Fruit fly (Drosophila melanogaster) whole organism, embryonic: ENCODE results near the gene CG33307.
A peak's percentile ranks its signal among the peaks of the same experiment; 100 is the strongest.

Experiments used
- Asciz ChIP-seq: fragments of 200-800 bp; sonication (Bioruptor generic); optimal IDR thresholded peaks from 2 replicates; lab custom pipeline; 2017; ENCODE audit warnings: missing biosample characterization, mild to moderate bottlenecking, missing genetic modification characterization, missing genetic modification reagents
- Atf-2 ChIP-seq: fragments of 200-800 bp; sonication (Bioruptor generic); optimal IDR thresholded peaks from 2 replicates; lab custom pipeline; 2016; ENCODE audit warnings: missing biosample characterization, missing genetic modification characterization
- BtbVII ChIP-seq: fragments of 200-800 bp; sonication (Bioruptor generic); optimal IDR thresholded peaks from 3 replicates; lab custom pipeline; 2017; ENCODE audit warnings: missing biosample characterization, mild to moderate bottlenecking, missing genetic modification characterization
- CG10209 ChIP-seq: fragments of 200-800 bp; sonication (Bioruptor generic); optimal IDR thresholded peaks from 3 replicates; lab custom pipeline; 2017; ENCODE audit warnings: missing biosample characterization, mild to moderate bottlenecking, missing genetic modification characterization, missing genetic modification reagents
- CG1233 ChIP-seq: fragments of 200-800 bp; sonication (Bioruptor generic); optimal IDR thresholded peaks from 4 replicates; lab custom pipeline; 2018; ENCODE audit warnings: missing biosample characterization, mild to moderate bottlenecking, missing genetic modification characterization
- CG12659 ChIP-seq: fragments of 200-800 bp; sonication (Bioruptor generic); optimal IDR thresholded peaks from 3 replicates; lab custom pipeline; 2017; ENCODE audit warnings: mild to moderate bottlenecking, missing biosample characterization, missing genetic modification reagents, missing genetic modification characterization
- CG12769 ChIP-seq: fragments of 200-800 bp; sonication (Bioruptor generic); optimal IDR thresholded peaks from 2 replicates; lab custom pipeline; 2019; ENCODE audit warnings: missing biosample characterization, mild to moderate bottlenecking, missing genetic modification characterization, moderate library complexity
- CG13296 ChIP-seq: fragments of 200-800 bp; sonication (Bioruptor generic); optimal IDR thresholded peaks from 3 replicates; lab custom pipeline; 2018; ENCODE audit warnings: missing biosample characterization, mild to moderate bottlenecking, missing genetic modification characterization
- CG13624 ChIP-seq: fragments of 200-800 bp; sonication (Bioruptor generic); optimal IDR thresholded peaks from 2 replicates; lab custom pipeline; 2016; ENCODE audit warnings: missing biosample characterization, missing genetic modification characterization
- CG13894 ChIP-seq: fragments of 200-800 bp; sonication (Bioruptor generic); optimal IDR thresholded peaks from 3 replicates; lab custom pipeline; 2018; ENCODE audit warnings: missing biosample characterization, mild to moderate bottlenecking, missing genetic modification characterization, moderate library complexity
- CG14965 ChIP-seq: fragments of 200-800 bp; sonication (Bioruptor generic); optimal IDR thresholded peaks from 2 replicates; lab custom pipeline; 2016; ENCODE audit warnings: missing biosample characterization, missing genetic modification characterization, borderline replicate concordance
- CG16779 ChIP-seq: fragments of 200-800 bp; sonication (Bioruptor generic); IDR thresholded peaks from 2 replicates; pipeline ENCODE4 v1.3.6; 2022; ENCODE audit warnings: missing biosample characterization, missing genetic modification characterization
- CG18476 ChIP-seq: fragments of 200-800 bp; sonication (Bioruptor generic); optimal IDR thresholded peaks from 2 replicates; lab custom pipeline; 2016; ENCODE audit warnings: missing biosample characterization, mild to moderate bottlenecking, missing genetic modification characterization
- CG2199 ChIP-seq: fragments of 200-800 bp; sonication (Bioruptor generic); IDR thresholded peaks from 3 replicates; pipeline ENCODE4 v1.3.6; 2022; ENCODE audit warnings: missing biosample characterization, missing genetic modification characterization
- CG2678 ChIP-seq: fragments of 200-800 bp; sonication (Bioruptor generic); optimal IDR thresholded peaks from 3 replicates; lab custom pipeline; 2019; ENCODE audit warnings: missing biosample characterization, mild to moderate bottlenecking, missing genetic modification characterization, moderate library complexity
- CG3163 ChIP-seq: fragments of 200-800 bp; sonication (Bioruptor generic); optimal IDR thresholded peaks from 3 replicates; lab custom pipeline; 2016; ENCODE audit warnings: missing biosample characterization, missing genetic modification characterization
- CG3281 ChIP-seq: fragments of 200-800 bp; sonication (Bioruptor generic); optimal IDR thresholded peaks from 3 replicates; lab custom pipeline; 2017; ENCODE audit warnings: missing biosample characterization, mild to moderate bottlenecking, missing genetic modification characterization
- CG3995 ChIP-seq: fragments of 200-800 bp; sonication (Bioruptor generic); optimal IDR thresholded peaks from 3 replicates; lab custom pipeline; 2016; ENCODE audit warnings: missing biosample characterization, missing genetic modification characterization
- CG5953 ChIP-seq: fragments of 200-800 bp; sonication (Bioruptor generic); IDR thresholded peaks from 2 replicates; pipeline ENCODE4 v1.3.6; 2022; ENCODE audit warnings: missing biosample characterization, missing genetic modification characterization
- CG7372 ChIP-seq: fragments of 200-800 bp; sonication (Bioruptor generic); IDR thresholded peaks from 2 replicates; pipeline ENCODE4 v1.3.6; 2022; ENCODE audit warnings: missing biosample characterization, missing genetic modification characterization
- CoRest ChIP-seq: fragments of 200-800 bp; sonication (Bioruptor generic); optimal IDR thresholded peaks from 3 replicates; lab custom pipeline; 2018; ENCODE audit warnings: missing biosample characterization, mild to moderate bottlenecking, missing genetic modification characterization, moderate library complexity
- D ChIP-seq, 2 experiments: fragments of 200-800 bp in 1 of 2; fragments of >200 bp in 1 of 2; sonication (Bioruptor generic) in 1 of 2; optimal IDR thresholded peaks; 2 replicates in 1 of 2; 3 replicates in 1 of 2; lab custom pipeline; 2017; ENCODE audit warnings: mild to moderate bottlenecking in 1 of 2, missing biosample characterization in 1 of 2, missing genetic modification characterization in 1 of 2, missing genetic modification reagents in 1 of 2
- Dek ChIP-seq: fragments of 200-800 bp; sonication (Bioruptor generic); optimal IDR thresholded peaks from 3 replicates; lab custom pipeline; 2019; ENCODE audit warnings: missing biosample characterization, mild to moderate bottlenecking, missing genetic modification characterization, moderate library complexity
- Dip2 ChIP-seq: fragments of 200-800 bp; sonication (Bioruptor generic); IDR thresholded peaks from 2 replicates; pipeline ENCODE4 v1.3.6; 2022; ENCODE audit warnings: missing biosample characterization, missing genetic modification characterization
- Ets65A ChIP-seq: fragments of 200-800 bp; sonication (Bioruptor generic); peaks from one replicate; lab custom pipeline; 2016; ENCODE audit warnings: missing biosample characterization, missing genetic modification characterization
- H15 ChIP-seq: fragments of 200-800 bp; sonication (Bioruptor generic); IDR thresholded peaks from 3 replicates; pipeline ENCODE4 v1.3.6; 2022; ENCODE audit warnings: missing biosample characterization, missing genetic modification characterization
- Hand ChIP-seq: fragments of 200-800 bp; sonication (Bioruptor generic); optimal IDR thresholded peaks from 2 replicates; lab custom pipeline; 2017; ENCODE audit warnings: mild to moderate bottlenecking, missing biosample characterization, missing genetic modification reagents, missing genetic modification characterization
- Hr51 ChIP-seq, 2 experiments: fragments of 200-800 bp; sonication (Bioruptor generic); optimal IDR thresholded peaks; 2 replicates in 1 of 2; 3 replicates in 1 of 2; lab custom pipeline; 2016 to 2018; ENCODE audit warnings: missing biosample characterization in 2 of 2, missing genetic modification characterization in 2 of 2, mild to moderate bottlenecking in 1 of 2, moderate library complexity in 1 of 2
- Med ChIP-seq: fragments of 200-800 bp; sonication (Bioruptor generic); peaks from one replicate; lab custom pipeline; 2016; ENCODE audit warnings: missing biosample characterization, missing genetic modification characterization, mild to moderate bottlenecking, inconsistent platforms, moderate library complexity
- Meics ChIP-seq: fragments of 200-800 bp; sonication (Bioruptor generic); optimal IDR thresholded peaks from 2 replicates; lab custom pipeline; 2017; ENCODE audit warnings: missing biosample characterization, mild to moderate bottlenecking, missing genetic modification characterization
- NC2α ChIP-seq: fragments of 200-800 bp; sonication (Bioruptor generic); optimal IDR thresholded peaks from 2 replicates; lab custom pipeline; 2016; ENCODE audit warnings: missing biosample characterization, missing genetic modification characterization
- Pdp1 ChIP-seq, 2 experiments: fragments of 200-800 bp; sonication (Bioruptor generic); optimal IDR thresholded peaks; 3 replicates each; lab custom pipeline; 2016; ENCODE audit warnings: missing biosample characterization in 2 of 2, missing genetic modification characterization in 2 of 2, mild to moderate bottlenecking in 1 of 2, moderate library complexity in 1 of 2
- caup ChIP-seq: fragments of 200-800 bp; sonication (Bioruptor generic); optimal IDR thresholded peaks from 3 replicates; lab custom pipeline; 2017; ENCODE audit warnings: missing biosample characterization, mild to moderate bottlenecking, missing genetic modification characterization, moderate library complexity; ENCODE audit not compliant: severe bottlenecking
- chinmo ChIP-seq: fragments of 200-800 bp; sonication (Bioruptor generic); IDR thresholded peaks from 4 replicates; pipeline ENCODE4 v1.3.6; 2022; ENCODE audit warnings: missing biosample characterization, missing genetic modification characterization; ENCODE audit not compliant: partially characterized antibody
- dan ChIP-seq: fragments of 200-800 bp; sonication (Bioruptor generic); IDR thresholded peaks from 2 replicates; pipeline ENCODE4 v1.3.6; 2022; ENCODE audit warnings: missing biosample characterization, missing genetic modification characterization
- ewg ChIP-seq: fragments of 200-800 bp; sonication (Bioruptor generic); optimal IDR thresholded peaks from 3 replicates; lab custom pipeline; 2017; ENCODE audit warnings: mild to moderate bottlenecking, missing biosample characterization, missing genetic modification reagents, missing genetic modification characterization
- fd96Cb ChIP-seq: fragments of 200-800 bp; sonication (Bioruptor generic); optimal IDR thresholded peaks from 2 replicates; lab custom pipeline; 2018; ENCODE audit warnings: missing biosample characterization, mild to moderate bottlenecking, missing genetic modification characterization, moderate library complexity
- ken ChIP-seq: fragments of 200-800 bp; sonication (Bioruptor generic); IDR thresholded peaks from 3 replicates; pipeline ENCODE4 v1.3.6; 2022; ENCODE audit warnings: missing biosample characterization, missing genetic modification characterization
- mirr ChIP-seq: fragments of 200-800 bp; sonication (Bioruptor generic); optimal IDR thresholded peaks from 3 replicates; lab custom pipeline; 2018; ENCODE audit warnings: missing biosample characterization, mild to moderate bottlenecking, missing genetic modification characterization
- pros ChIP-seq: fragments of 200-800 bp; sonication (Bioruptor generic); optimal IDR thresholded peaks from 3 replicates; lab custom pipeline; 2019; ENCODE audit warnings: missing biosample characterization, mild to moderate bottlenecking, missing genetic modification characterization, moderate library complexity
- sd ChIP-seq: fragments of 200-800 bp; sonication (Bioruptor generic); optimal IDR thresholded peaks from 3 replicates; lab custom pipeline; 2018; ENCODE audit warnings: missing biosample characterization, mild to moderate bottlenecking, missing genetic modification characterization, moderate library complexity
- sens ChIP-seq: fragments of 200-800 bp; sonication (Bioruptor generic); peaks from one replicate; lab custom pipeline; 2016; ENCODE audit warnings: missing biosample characterization, missing genetic modification characterization
- slp2 ChIP-seq: fragments of 200-800 bp; sonication (Bioruptor generic); optimal IDR thresholded peaks from 2 replicates; lab custom pipeline; 2016; ENCODE audit warnings: missing biosample characterization, missing genetic modification characterization
- sob ChIP-seq: fragments of 200-800 bp; sonication (Bioruptor generic); IDR thresholded peaks from 2 replicates; pipeline ENCODE4 v1.3.6; 2022; ENCODE audit warnings: missing biosample characterization, missing genetic modification characterization
- tgo ChIP-seq: fragments of 200-800 bp; sonication (Bioruptor generic); IDR thresholded peaks from 3 replicates; pipeline ENCODE4 v1.3.6; 2022; ENCODE audit warnings: missing biosample characterization, missing genetic modification characterization
- wor ChIP-seq: fragments of 200-800 bp; sonication (Bioruptor generic); IDR thresholded peaks from 2 replicates; pipeline ENCODE4 v1.3.6; 2022; ENCODE audit warnings: missing biosample characterization, missing genetic modification characterization

CG33307 gene

DNA sequence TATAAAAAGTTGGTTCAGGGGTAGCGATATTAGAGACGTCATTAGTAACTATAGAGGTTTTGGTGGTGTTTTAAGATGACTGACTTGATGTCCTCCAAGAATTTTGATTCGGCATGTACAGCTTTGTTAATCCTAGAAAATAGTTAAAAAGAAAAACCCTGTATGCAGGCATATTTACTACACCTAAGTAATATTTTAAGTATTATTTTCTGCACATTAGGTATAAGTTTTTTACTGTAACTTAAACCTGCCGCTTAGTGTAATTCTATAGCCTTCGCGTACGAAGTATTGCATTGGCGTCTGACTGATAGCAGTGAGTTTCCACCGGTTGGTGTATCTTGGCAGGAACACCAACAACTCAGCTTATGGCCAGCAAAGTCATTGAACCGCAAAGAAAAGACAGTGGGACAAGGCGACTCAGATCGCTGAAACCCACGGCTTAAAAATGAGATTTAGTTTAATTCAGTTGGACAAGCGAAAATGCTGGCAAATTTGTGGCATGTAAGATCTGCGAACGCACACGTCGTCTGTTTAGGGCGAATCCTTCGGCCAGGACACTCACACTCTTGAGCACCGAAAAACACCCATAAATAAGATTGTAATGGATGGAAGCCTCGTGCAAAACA is 43.5 kb upstream of the CG33307 start:
- TF ChIP-seq sens (GFP tag; lab: Kevin White, UChicago) (peak; percentile 26), Ets65A (GFP tag; lab: Kevin White, UChicago) (peak; percentile 78), Med (GFP tag; lab: Kevin White, UChicago) (peak; percentile 33), pros (GFP tag; lab: Kevin White, UChicago) (no peak), dan (GFP tag; lab: Robert Waterston, UW) (no peak)

DNA sequence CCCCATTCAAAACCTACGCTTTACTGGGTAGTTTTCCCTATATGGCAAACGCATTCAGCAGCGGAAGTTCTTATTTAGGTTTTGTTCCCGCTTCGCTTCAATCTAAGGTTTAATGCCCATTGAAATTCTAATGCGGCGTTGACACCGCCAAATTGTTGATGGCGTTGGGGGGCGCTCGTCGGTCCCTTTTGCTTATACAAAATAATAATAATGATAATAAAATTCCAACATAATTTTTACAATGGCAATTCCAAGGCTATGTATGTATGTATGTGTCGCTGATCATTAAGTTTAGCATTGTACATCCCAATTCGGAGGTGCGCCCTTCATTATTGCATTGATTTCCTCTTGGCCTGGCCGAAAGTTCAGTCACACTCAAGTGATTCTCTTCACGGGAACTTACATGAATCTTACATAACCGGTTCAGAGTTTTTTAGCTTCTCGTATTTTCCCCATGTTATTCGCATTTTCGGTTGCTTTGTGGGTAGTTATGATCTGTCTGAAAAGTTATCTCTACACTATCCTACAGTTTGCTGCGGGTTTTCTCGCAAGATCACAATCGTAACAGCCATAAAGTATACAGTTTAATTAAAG is 42.8 kb upstream of the CG33307 start:
- TF ChIP-seq mirr (no peak), sd (tag; lab: Kevin White, UChicago) (peak; percentile 61), H15 (no peak), CG13894 (tag; lab: Kevin White, UChicago) (peak; percentile 70), CG2678 (tag; lab: Kevin White, UChicago) (peak; percentile 19), Dip2 (GFP tag; lab: Robert Waterston, UW) (no peak), CG18476 (no peak), Meics (GFP tag; lab: Kevin White, UChicago) (no peak), Hr51 (GFP tag; optimal IDR thresholded peaks at IDR 0.05; lab: Kevin White, UChicago) (no peak), Pdp1 (GFP tag; optimal IDR thresholded peaks at IDR 0.05; lab: Kevin White, UChicago) (peak in 1 of 2 experiments; percentile 56), Atf-2 (GFP tag; lab: Kevin White, UChicago) (no peak), NC2α (GFP tag; lab: Kevin White, UChicago) (no peak), ken (GFP tag; lab: Robert Waterston, UW) (no peak), chinmo (GFP tag; lab: Robert Waterston, UW) (0 out of 4 replicates have a peak, but pooled peaks have one; percentile 74), ewg (GFP tag; lab: Kevin White, UChicago) (no peak), CG3995 (GFP tag; lab: Kevin White, UChicago) (no peak), CG14965 (GFP tag; lab: Kevin White, UChicago) (no peak), CG13296 (GFP tag; lab: Kevin White, UChicago) (no peak)

DNA sequence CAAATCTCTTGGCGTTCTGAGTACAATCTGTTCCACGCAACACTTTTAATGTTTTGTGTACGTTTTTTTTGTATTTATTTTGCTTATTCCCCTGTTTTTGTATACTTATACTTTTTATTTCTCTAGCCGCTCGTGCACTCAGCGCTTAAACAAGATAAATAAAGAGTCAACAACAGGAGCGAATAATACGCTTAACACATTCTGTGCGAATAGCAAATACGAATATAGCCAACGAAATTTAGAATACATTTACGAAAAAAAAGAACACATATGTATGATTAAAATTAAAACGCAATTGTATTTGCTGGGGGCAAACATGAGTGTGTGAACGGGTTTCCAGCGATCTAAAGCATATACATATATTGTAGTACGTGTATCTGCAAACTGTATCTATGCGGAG is 40.6 kb upstream of the CG33307 start:
- TF ChIP-seq CG12769 (peak; percentile 50), CG5953 (GFP tag; lab: Robert Waterston, UW) (no peak), caup (GFP tag; lab: Kevin White, UChicago) (peak; percentile 32), CG10209 (peak; percentile 27), CG7372 (GFP tag; lab: Robert Waterston, UW) (no peak), Meics (GFP tag; lab: Kevin White, UChicago) (peak; percentile 61), Dek (tag; lab: Kevin White, UChicago) (peak; percentile 28), CG12659 (GFP tag; lab: Kevin White, UChicago) (peak; percentile 21), slp2 (GFP tag; lab: Kevin White, UChicago) (no peak), CG1233 (GFP tag; lab: Kevin White, UChicago) (peak; percentile 9), tgo (GFP tag; lab: Robert Waterston, UW) (no peak), CoRest (tag; lab: Kevin White, UChicago) (peak; percentile 18), fd96Cb (tag; lab: Kevin White, UChicago) (no peak), Hand (GFP tag; lab: Kevin White, UChicago) (peak; percentile 14), D (optimal IDR thresholded peaks at IDR 0.05; lab: Kevin White, UChicago) (no peak), D (GFP tag; optimal IDR thresholded peaks at IDR 0.05; lab: Kevin White, UChicago) (no peak), CG3281 (GFP tag; lab: Kevin White, UChicago) (peak; percentile 71), CG2199 (no peak), CG13624 (GFP tag; lab: Kevin White, UChicago) (peak; percentile 8), CG16779 (GFP tag; lab: Robert Waterston, UW) (no peak), sob (peak; percentile 54; the same call in 1 of the 2 replicates), CG3163 (GFP tag; lab: Kevin White, UChicago) (no peak), BtbVII (peak; percentile 48), Asciz (GFP tag; lab: Kevin White, UChicago) (no peak), wor (no peak)
